Worm (Caenorhabditis elegans): ENCODE data around the gene pbs-1.

ce11 chrIV:1687151-1687550, 22.4 kb downstream of the pbs-1 start:
- TF ChIP-seq mdl-1 (tag; optimal IDR thresholded peaks at IDR 0.05) (no peak), snpc-4 (tag; optimal IDR thresholded peaks at IDR 0.05) (no peak), fkh-10 (GFP tag; optimal IDR thresholded peaks at IDR 0.05) (no peak), jun-1 (tag; optimal IDR thresholded peaks at IDR 0.05) (no peak), egl-27 (tag; optimal IDR thresholded peaks at IDR 0.05) (no peak), eor-1 (tag; optimal IDR thresholded peaks at IDR 0.05) (no peak), elt-2 (tag; optimal IDR thresholded peaks at IDR 0.05) (no peak)

Measured in whole organism, L3 larva.